Fruit fly (Drosophila melanogaster): ENCODE data around the gene Sfp38D.

The Sfp38D gene

dm6 chr2L:20648612-20649011 lies 7.9 kb downstream of the Sfp38D start, which contains the start of gene CG18810:
Gene CG18810 (plus strand): TSS chr2L:20648912.
- TF ChIP-seq CG3032 (tag; optimal IDR thresholded peaks at IDR 0.05) (no peak), CG34406 (GFP tag; optimal IDR thresholded peaks at IDR 0.05) (no peak), CG16779 (tag; optimal IDR thresholded peaks at IDR 0.05) (no peak), Sox15 (GFP tag; optimal IDR thresholded peaks at IDR 0.05) (no peak), fkh (GFP tag; optimal IDR thresholded peaks at IDR 0.05) (no peak), CG8119 (GFP tag; IDR thresholded peaks at IDR 0.05) (no peak), CG11294 (GFP tag; IDR thresholded peaks at IDR 0.05) (no peak), CG8319 (GFP tag; optimal IDR thresholded peaks at IDR 0.05) (no peak)

dm6 chr2L:20649891-20650290 lies 9.2 kb downstream of the Sfp38D start, which contains the start of gene CG2611:
Gene CG2611 (plus strand): TSS chr2L:20650189.
- TF ChIP-seq Met (GFP tag; optimal IDR thresholded peaks at IDR 0.05) = no peak
- TF ChIP-seq CG1621 (tag; optimal IDR thresholded peaks at IDR 0.05) = no peak
- TF ChIP-seq CG3032 (tag; optimal IDR thresholded peaks at IDR 0.05) = peak; percentile 41
- TF ChIP-seq acj6 (GFP tag; optimal IDR thresholded peaks at IDR 0.05) = peak; percentile 53
- no peak for TF ChIP-seq OdsH (GFP tag; optimal IDR thresholded peaks at IDR 0.05)
- no peak for TF ChIP-seq Hr4 (GFP tag; optimal IDR thresholded peaks at IDR 0.05)
- TF ChIP-seq achi (GFP tag; optimal IDR thresholded peaks at IDR 0.05) = peak; percentile 48
- TF ChIP-seq CG6854 (GFP tag; optimal IDR thresholded peaks at IDR 0.05) = no peak
- peak; percentile 35 for TF ChIP-seq Ets96B (tag; optimal IDR thresholded peaks at IDR 0.05)
- no peak for TF ChIP-seq dac (GFP tag; optimal IDR thresholded peaks at IDR 0.05)
- peak; percentile 51 for TF ChIP-seq cyc (GFP tag; optimal IDR thresholded peaks at IDR 0.05)
- TF ChIP-seq CG15336 (GFP tag; IDR thresholded peaks at IDR 0.05) = peak; percentile 35; the same call in 1 of the 2 replicates
- TF ChIP-seq Eip78C (GFP tag) = no peak
- peak; percentile 59; the same call in 2 of the 3 replicates for TF ChIP-seq CG6163 (GFP tag; IDR thresholded peaks at IDR 0.05)
- TF ChIP-seq Hr39 (GFP tag; optimal IDR thresholded peaks at IDR 0.05) = peak; percentile 62
- peak; percentile 60 for TF ChIP-seq lz (GFP tag; optimal IDR thresholded peaks at IDR 0.05)
- peak; percentile 65 for TF ChIP-seq CG31627 (GFP tag; optimal IDR thresholded peaks at IDR 0.05)
- TF ChIP-seq CG11902 (GFP tag; optimal IDR thresholded peaks at IDR 0.05) = peak; percentile 2
- peak; percentile 48 for TF ChIP-seq topi (GFP tag; optimal IDR thresholded peaks at IDR 0.05)
- TF ChIP-seq eg (GFP tag; IDR thresholded peaks at IDR 0.05) = 0 out of 3 replicates have a peak, but pooled peaks have one; percentile 30
- peak; percentile 96 for TF ChIP-seq fkh (GFP tag; optimal IDR thresholded peaks at IDR 0.05)
- TF ChIP-seq CG8319 (GFP tag; optimal IDR thresholded peaks at IDR 0.05) = no peak
- no peak for TF ChIP-seq fd59A (GFP tag; optimal IDR thresholded peaks at IDR 0.05)
- TF ChIP-seq ss (GFP tag; optimal IDR thresholded peaks at IDR 0.05) = no peak
- peak; percentile 66 for TF ChIP-seq esn (GFP tag; optimal IDR thresholded peaks at IDR 0.05)
- peak; percentile 78 for TF ChIP-seq Sox14 (GFP tag; optimal IDR thresholded peaks at IDR 0.05)
- TF ChIP-seq CG11294 (GFP tag; IDR thresholded peaks at IDR 0.05) = no peak
- TF ChIP-seq salr (GFP tag; optimal IDR thresholded peaks at IDR 0.05) = no peak
- peak; percentile 61 for TF ChIP-seq svp (GFP tag)

DNA sequence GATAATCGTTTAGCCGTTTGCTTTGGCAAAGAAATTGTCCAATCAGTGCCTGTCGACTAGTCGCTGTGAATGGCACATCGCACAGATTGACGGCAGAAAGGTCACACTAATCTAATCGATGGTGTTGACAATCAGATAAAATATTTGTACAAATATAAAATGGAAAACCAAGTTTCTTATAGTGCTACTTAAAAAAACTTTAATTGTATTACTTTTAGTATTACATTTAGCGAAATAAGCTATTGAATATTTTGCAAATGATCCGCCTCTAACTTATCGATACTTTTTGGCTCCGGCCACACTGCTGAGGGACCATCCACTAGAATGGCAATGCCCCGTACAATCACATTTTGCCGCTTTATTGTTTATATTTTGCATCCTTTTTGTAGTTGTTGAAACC lies 15.4 kb downstream of the Sfp38D start, which contains the start of the genes brun and CG2614:
TSS of gene brun (minus strand) at position 69 of the 400 bp plus-strand sequence.
TSS of gene CG2614 (plus strand) at position 317 of the 400 bp plus-strand sequence.
- TF ChIP-seq CG11902 (GFP tag; optimal IDR thresholded peaks at IDR 0.05) (peak; percentile 35), CG34406 (GFP tag; optimal IDR thresholded peaks at IDR 0.05) (no peak), Eip78C (GFP tag) (no peak), eg (GFP tag; IDR thresholded peaks at IDR 0.05) (0 out of 3 replicates have a peak, but pooled peaks have one; percentile 36), CG6276 (GFP tag; optimal IDR thresholded peaks at IDR 0.05) (no peak), CG11762 (GFP tag; optimal IDR thresholded peaks at IDR 0.05; ENCODE audit: insufficient read depth) (peak; percentile 26), esn (GFP tag; optimal IDR thresholded peaks at IDR 0.05) (peak; percentile 67), Hr39 (GFP tag; optimal IDR thresholded peaks at IDR 0.05) (peak; percentile 79), CG6808 (GFP tag; optimal IDR thresholded peaks at IDR 0.05) (no peak), CG6792 (GFP tag; optimal IDR thresholded peaks at IDR 0.05) (no peak), CG8632 (GFP tag; optimal IDR thresholded peaks at IDR 0.05) (no peak), CG15336 (GFP tag; IDR thresholded peaks at IDR 0.05) (peak; percentile 43; the same call in 1 of the 2 replicates), ss (GFP tag; optimal IDR thresholded peaks at IDR 0.05) (no peak), Sox14 (GFP tag; optimal IDR thresholded peaks at IDR 0.05) (no peak), Hr4 (GFP tag; optimal IDR thresholded peaks at IDR 0.05) (no peak), Hr38 (GFP tag; optimal IDR thresholded peaks at IDR 0.05) (no peak), CG3919 (GFP tag; optimal IDR thresholded peaks at IDR 0.05) (no peak), Eip75B (GFP tag; optimal IDR thresholded peaks at IDR 0.05) (no peak), fd85E (GFP tag; optimal IDR thresholded peaks at IDR 0.05) (no peak), pdm3 (GFP tag; optimal IDR thresholded peaks at IDR 0.05) (no peak), CG8319 (GFP tag; optimal IDR thresholded peaks at IDR 0.05) (no peak), CG16779 (tag; optimal IDR thresholded peaks at IDR 0.05) (no peak), Ets96B (tag; optimal IDR thresholded peaks at IDR 0.05) (no peak), Sox102F (GFP tag; optimal IDR thresholded peaks at IDR 0.05) (no peak), CG1621 (tag; optimal IDR thresholded peaks at IDR 0.05) (no peak), CG8119 (GFP tag; IDR thresholded peaks at IDR 0.05) (no peak), Ets21C (GFP tag; optimal IDR thresholded peaks at IDR 0.05) (no peak), acj6 (GFP tag; optimal IDR thresholded peaks at IDR 0.05) (no peak), CG6854 (GFP tag; optimal IDR thresholded peaks at IDR 0.05) (no peak), CG31627 (GFP tag; optimal IDR thresholded peaks at IDR 0.05) (peak; percentile 77), dac (GFP tag; optimal IDR thresholded peaks at IDR 0.05) (no peak), CG6163 (GFP tag; IDR thresholded peaks at IDR 0.05) (peak; percentile 44; the same call in 1 of the 3 replicates), Met (GFP tag; optimal IDR thresholded peaks at IDR 0.05) (no peak)
